Worm (Caenorhabditis elegans) whole organism, mixed stage, embryonic: ENCODE data around the gene C41G6.12.

Experiments used
- bed-3 ChIP-seq: fragments of 200-800 bp; sonication (Bioruptor generic); optimal IDR thresholded peaks from 3 replicates; lab custom pipeline; 2018; ENCODE audit warnings: mild to moderate bottlenecking, missing genetic modification characterization, moderate library complexity, missing compliant biosample characterization
- ceh-39 ChIP-seq: fragments of 150-350 bp; optimal IDR thresholded peaks from 2 replicates; lab custom pipeline; 2014; ENCODE audit warnings: missing biosample characterization, missing genetic modification characterization
- ces-1 ChIP-seq: fragments of 150-350 bp; optimal IDR thresholded peaks from 2 replicates; lab custom pipeline; 2014; ENCODE audit warnings: missing biosample characterization, missing genetic modification reagents, missing genetic modification characterization
- elt-3 ChIP-seq: fragments of 150-350 bp; optimal IDR thresholded peaks from 2 replicates; lab custom pipeline; 2014; ENCODE audit warnings: missing biosample characterization, missing genetic modification characterization
- flh-1 ChIP-seq: fragments of 200-800 bp; sonication (Bioruptor generic); optimal IDR thresholded peaks from 2 replicates; lab custom pipeline; 2018; ENCODE audit warnings: mild to moderate bottlenecking, missing genetic modification characterization, moderate library complexity, missing compliant biosample characterization
- lin-13 ChIP-seq: fragments of 150-350 bp; optimal IDR thresholded peaks from 2 replicates; lab custom pipeline; 2014; ENCODE audit warnings: missing biosample characterization, missing genetic modification characterization
- mab-5 ChIP-seq: fragments of 150-350 bp; optimal IDR thresholded peaks from 2 replicates; lab custom pipeline; 2014; ENCODE audit warnings: missing biosample characterization, missing genetic modification characterization
- mep-1 ChIP-seq: fragments of 150-350 bp; optimal IDR thresholded peaks from 2 replicates; lab custom pipeline; 2017; ENCODE audit warnings: missing biosample characterization, missing genetic modification reagents, missing genetic modification characterization, inconsistent platforms
- nhr-76 ChIP-seq: sonication (generic microtip); optimal IDR thresholded peaks from 2 replicates; lab custom pipeline; 2017; ENCODE audit warnings: missing biosample characterization, missing genetic modification characterization
- pha-4 ChIP-seq: fragments of 150-350 bp; optimal IDR thresholded peaks from 2 replicates; lab custom pipeline; 2018; ENCODE audit warnings: missing biosample characterization, missing genetic modification reagents, missing genetic modification characterization
- unc-62 ChIP-seq: fragments of 150-350 bp; optimal IDR thresholded peaks from 2 replicates; lab custom pipeline; 2014; ENCODE audit warnings: missing biosample characterization, missing genetic modification reagents, missing genetic modification characterization
- ztf-11 ChIP-seq: fragments of 150-350 bp; optimal IDR thresholded peaks from 2 replicates; lab custom pipeline; 2014; ENCODE audit warnings: missing biosample characterization, missing genetic modification characterization

DNA sequence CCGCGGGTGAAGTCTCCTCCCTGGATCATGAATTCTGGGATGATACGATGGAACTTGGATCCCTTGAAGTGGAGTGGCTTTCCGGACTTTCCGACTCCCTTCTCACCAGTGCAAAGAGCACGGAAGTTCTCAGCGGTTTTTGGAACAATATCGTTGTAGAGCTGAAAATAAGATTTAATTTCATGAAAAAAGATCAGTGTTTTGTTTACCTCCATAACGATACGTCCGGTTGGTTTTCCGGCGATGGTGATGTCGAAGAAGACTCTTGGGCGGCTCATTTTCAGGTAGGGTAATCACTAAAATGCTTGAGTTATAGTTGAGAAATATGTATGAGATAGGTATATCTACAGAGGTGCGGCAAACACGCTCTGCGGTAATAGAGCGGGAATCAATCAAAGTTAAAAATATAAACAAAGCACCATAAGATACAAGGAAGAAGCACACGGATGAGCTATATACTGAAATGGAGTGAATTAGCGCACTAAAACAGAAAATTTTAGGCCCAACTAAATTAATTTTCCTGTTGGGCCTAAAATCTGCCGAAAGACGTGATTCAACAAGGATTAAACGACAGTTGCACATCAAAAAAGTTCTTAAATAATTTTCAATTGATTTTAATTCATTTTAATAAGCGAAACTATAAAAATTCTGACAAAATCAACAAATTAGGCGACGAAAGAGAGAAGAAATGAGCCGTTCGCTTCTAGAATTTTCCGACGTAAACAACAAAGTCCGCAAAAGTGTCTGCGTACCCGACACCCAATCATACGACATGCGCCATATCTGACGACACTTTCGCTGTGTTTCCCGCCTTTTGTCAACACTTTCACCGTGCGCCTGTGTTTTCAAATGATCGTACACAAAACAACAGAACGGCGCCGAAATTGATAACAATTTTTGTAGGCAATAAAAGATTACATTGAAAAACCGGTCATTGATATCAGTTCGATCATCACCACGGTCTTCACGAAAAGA is 20.2 kb downstream of the C41G6.12 start, which contains the start of the genes cyn-7 and bath-36:
- peak; percentile 92 for TF ChIP-seq pha-4 (tag; lab: Kevin White, UChicago)
- no peak for TF ChIP-seq bed-3 (GFP tag; lab: Kevin White, UChicago)
- TF ChIP-seq elt-3 (tag; lab: Kevin White, UChicago), result no peak
- TF ChIP-seq nhr-76, result no peak
- no peak for TF ChIP-seq mab-5
- TF ChIP-seq ces-1, result peak; percentile 68
- TF ChIP-seq ztf-11 (tag; lab: Kevin White, UChicago), result no peak
- no peak for TF ChIP-seq ceh-39 (tag; lab: Kevin White, UChicago)
- no peak for TF ChIP-seq flh-1 (GFP tag; lab: Kevin White, UChicago)
- TF ChIP-seq mep-1 (tag; lab: Kevin White, UChicago), result peak; percentile 56
- TF ChIP-seq lin-13 (tag; lab: Kevin White, UChicago), result peak; percentile 77
- TF ChIP-seq unc-62 (GFP tag; lab: Kevin White, UChicago), result no peak
